Worm (Caenorhabditis elegans) whole organism, L1 larva: Measurements from ENCODE around the gene C35D6.13.
A peak's percentile ranks its signal among the peaks of the same experiment; 100 is the strongest.

ENCODE experiments used
- Y116A8C.19 ChIP-seq: sonication (generic microtip); optimal IDR thresholded peaks from 2 replicates; lab custom pipeline; 2016; ENCODE audit warnings: missing compliant biosample characterization, missing genetic modification characterization, borderline replicate concordance
- aha-1 ChIP-seq: fragments of 150-350 bp; optimal IDR thresholded peaks from 2 replicates; lab custom pipeline; 2014; ENCODE audit warnings: missing biosample characterization, missing genetic modification characterization
- blmp-1 ChIP-seq: fragments of 150-350 bp; optimal IDR thresholded peaks from 2 replicates; lab custom pipeline; 2014; ENCODE audit warnings: missing biosample characterization, missing genetic modification characterization
- ceh-63 ChIP-seq: fragments of 200-800 bp; sonication (Bioruptor generic); optimal IDR thresholded peaks from 2 replicates; lab custom pipeline; 2018; ENCODE audit warnings: mild to moderate bottlenecking, missing genetic modification characterization, missing compliant biosample characterization
- efl-1 ChIP-seq, 4 experiments: fragments of 150-350 bp; optimal IDR thresholded peaks in 3 of 4; peaks in 1 of 4; 1 replicate in 1 of 4; 2 replicates in 3 of 4; lab custom pipeline; 2014; ENCODE audit warnings: missing biosample characterization in 2 of 4, missing genetic modification characterization in 2 of 4, missing genetic modification reagents in 2 of 4
- egl-13 ChIP-seq: sonication (generic microtip); optimal IDR thresholded peaks from 2 replicates; lab custom pipeline; 2016; ENCODE audit warnings: missing genotype, missing genetic modification reagents, missing genetic modification characterization, missing compliant biosample characterization
- egl-27 ChIP-seq, 2 experiments: fragments of 150-350 bp in 1 of 2; sonication (generic microtip); optimal IDR thresholded peaks; 3 replicates each; lab custom pipeline; 2017 to 2018; ENCODE audit warnings: missing biosample characterization in 2 of 2, missing genetic modification characterization in 2 of 2, missing genetic modification reagents in 2 of 2
- fkh-10 ChIP-seq: sonication (generic microtip); optimal IDR thresholded peaks from 2 replicates; lab custom pipeline; 2017; ENCODE audit warnings: missing biosample characterization, missing genetic modification reagents, missing genetic modification characterization
- grh-1 ChIP-seq: fragments of 200-800 bp; sonication (Bioruptor generic); IDR thresholded peaks from 2 replicates; pipeline ENCODE4 v1.3.6; 2022; ENCODE audit warnings: missing genetic modification reagents, missing genetic modification characterization, missing compliant biosample characterization
- hpl-2 ChIP-seq: fragments of 150-350 bp; optimal IDR thresholded peaks from 2 replicates; lab custom pipeline; 2014; ENCODE audit warnings: missing biosample characterization, missing genetic modification reagents, missing genetic modification characterization
- lin-13 ChIP-seq: fragments of 150-350 bp; optimal IDR thresholded peaks from 2 replicates; lab custom pipeline; 2014; ENCODE audit warnings: missing biosample characterization, missing genetic modification reagents, missing genetic modification characterization
- mab-9 ChIP-seq: fragments of 200-800 bp; sonication (Bioruptor generic); IDR thresholded peaks from 2 replicates; pipeline ENCODE4 v1.3.6; 2022; ENCODE audit warnings: missing genetic modification reagents, missing genetic modification characterization, missing compliant biosample characterization
- nhr-12 ChIP-seq: sonication (generic microtip); optimal IDR thresholded peaks from 2 replicates; lab custom pipeline; 2017; ENCODE audit warnings: missing biosample characterization, missing genetic modification characterization
- nhr-20 ChIP-seq: sonication (generic microtip); optimal IDR thresholded peaks from 2 replicates; lab custom pipeline; 2016; ENCODE audit warnings: mild to moderate bottlenecking, missing genetic modification characterization, missing compliant biosample characterization
- nhr-47 ChIP-seq: sonication (generic microtip); optimal IDR thresholded peaks from 2 replicates; lab custom pipeline; 2016; ENCODE audit warnings: mild to moderate bottlenecking, missing genetic modification characterization, moderate library complexity, missing compliant biosample characterization
- nhr-85 ChIP-seq: sonication (generic microtip); peaks from one replicate; lab custom pipeline; 2016; ENCODE audit warnings: missing genetic modification characterization, inconsistent platforms, missing compliant biosample characterization
- snpc-4 ChIP-seq: fragments of 150-350 bp; optimal IDR thresholded peaks from 2 replicates; lab custom pipeline; 2014; ENCODE audit warnings: missing biosample characterization, missing genetic modification characterization
- unc-98 ChIP-seq: fragments of 200-800 bp; sonication (Bioruptor generic); IDR thresholded peaks from 2 replicates; pipeline ENCODE4 v1.3.6; 2022; ENCODE audit warnings: missing genetic modification characterization, missing compliant biosample characterization
- ztf-4 ChIP-seq: fragments of 150-350 bp; optimal IDR thresholded peaks from 2 replicates; lab custom pipeline; 2014; ENCODE audit warnings: missing biosample characterization, missing genetic modification characterization

Gene C35D6.13

DNA sequence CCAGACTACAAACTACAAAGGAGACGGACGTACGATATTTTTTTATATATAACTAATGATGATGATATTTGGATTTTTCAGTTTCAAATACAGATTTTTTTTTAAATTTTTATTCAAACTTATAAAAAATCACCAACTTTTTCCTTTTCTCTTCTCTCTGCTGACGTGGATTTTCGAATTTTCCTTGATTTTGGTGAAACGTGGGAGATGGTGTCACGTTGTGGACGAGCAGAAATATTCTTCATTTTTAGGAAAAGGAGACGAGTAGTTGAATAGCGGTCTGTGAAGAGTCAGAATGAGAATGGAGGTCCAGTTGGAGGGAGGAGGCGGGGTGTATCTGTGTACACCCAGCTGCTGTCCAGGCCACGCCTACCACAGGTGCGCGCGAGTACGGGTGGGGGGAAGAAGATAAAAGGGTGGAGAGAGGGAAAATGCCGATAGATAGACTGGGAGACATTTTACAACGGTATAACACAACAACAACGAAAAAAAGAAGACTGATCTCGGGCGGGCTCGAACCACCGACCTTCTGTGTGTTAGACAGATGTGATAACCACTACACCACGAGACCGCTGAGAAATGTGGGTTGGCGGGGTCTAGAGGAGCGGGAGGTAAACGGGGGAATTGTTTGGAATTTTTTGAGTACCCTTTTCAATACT lies 45.2 kb downstream of the C35D6.13 start, which contains the start of gene Y7A9D.1 (continued):
- TF ChIP-seq efl-1 (optimal IDR thresholded peaks at IDR 0.05; lab: Kevin White, UChicago) (peak; percentile 23 to 54), efl-1 (GFP tag; optimal IDR thresholded peaks at IDR 0.05 in 1 of 2; lab: Kevin White, UChicago) (peak; percentile 19 to 91), Y116A8C.19 (tag; lab: Kevin White, UChicago) (no peak), grh-1 (GFP tag; lab: Robert Waterston, UW) (peak; percentile 38; the same call in 1 of the 2 replicates), ztf-4 (tag; lab: Kevin White, UChicago) (no peak), nhr-12 (no peak), lin-13 (peak; percentile 6), nhr-85 (tag; lab: Kevin White, UChicago) (peak; percentile 70), unc-98 (no peak), egl-13 (tag; lab: Kevin White, UChicago) (no peak), aha-1 (tag; lab: Kevin White, UChicago) (no peak), fkh-10 (no peak), ceh-63 (GFP tag; lab: Kevin White, UChicago) (no peak), blmp-1 (tag; lab: Kevin White, UChicago) (no peak)

DNA sequence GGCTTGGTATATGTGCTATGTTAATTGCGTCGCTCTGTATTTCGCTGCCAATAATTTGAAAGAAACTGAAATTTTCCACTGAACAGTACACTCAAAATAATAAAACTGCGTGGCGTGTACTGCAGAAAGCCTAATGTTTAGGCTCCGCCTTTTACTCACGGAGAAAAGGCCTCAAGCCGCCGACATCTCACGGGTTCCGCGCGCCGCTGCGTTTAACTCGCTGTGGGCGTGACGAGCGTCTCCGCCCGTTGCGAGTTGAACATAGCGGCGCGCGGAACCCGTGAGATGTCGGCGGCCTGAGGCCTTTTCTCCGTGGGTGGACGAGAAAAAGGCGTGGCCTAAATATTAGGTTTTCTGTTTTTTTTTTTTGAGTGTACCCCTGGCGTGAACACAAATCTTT lies 47.8 kb downstream of the C35D6.13 start:
- TF ChIP-seq hpl-2 (GFP tag; lab: Kevin White, UChicago), result no peak
- TF ChIP-seq nhr-47 (tag; lab: Kevin White, UChicago), result no peak
- TF ChIP-seq efl-1 (optimal IDR thresholded peaks at IDR 0.05; lab: Kevin White, UChicago), result no peak
- no peak for TF ChIP-seq efl-1 (GFP tag; optimal IDR thresholded peaks at IDR 0.05 in 1 of 2; lab: Kevin White, UChicago)
- no peak for TF ChIP-seq egl-27 (tag; optimal IDR thresholded peaks at IDR 0.05; lab: Kevin White, UChicago)
- TF ChIP-seq snpc-4 (tag; lab: Kevin White, UChicago), result peak; percentile 8
- no peak for TF ChIP-seq nhr-20 (tag; lab: Kevin White, UChicago)
- no peak for TF ChIP-seq mab-9 (GFP tag; lab: Robert Waterston, UW)
- TF ChIP-seq, all 84 proteins: peak for 1
